Worm (Caenorhabditis elegans): ENCODE results near the gene C50E3.12.

C50E3.12 gene

ce11 chrV:7622011-7622465 lies at the start of gene C50E3.12:
Gene C50E3.12, minus strand, starts transcription at chrV:7622061.
- no peak for TF ChIP-seq unc-62 (GFP tag; optimal IDR thresholded peaks at IDR 0.05)

- no peak for TF ChIP-seq unc-62 (GFP tag; optimal IDR thresholded peaks at IDR 0.05)
Measured at ce11 chrV:7667940-7668339, 46.1 kb upstream of the C50E3.12 start, which contains the start of gene C12D5.5. Gene C12D5.5, plus strand, starts transcription at chrV:7668240.

ce11 chrV:7653567-7653966 lies 31.7 kb upstream of the C50E3.12 start, which contains the start of gene srh-200:
Gene srh-200, minus strand, starts transcription at chrV:7653667.
- no peak for TF ChIP-seq unc-62 (GFP tag; optimal IDR thresholded peaks at IDR 0.05)

ce11 chrV:7651757-7652156 lies 29.9 kb upstream of the C50E3.12 start, which contains the start of gene srh-234:
Gene srh-234, minus strand, starts transcription at chrV:7651857.
- no peak for TF ChIP-seq unc-62 (GFP tag; optimal IDR thresholded peaks at IDR 0.05)

ce11 chrV:7649963-7650362 lies 28.1 kb upstream of the C50E3.12 start:
- TF ChIP-seq unc-62 (GFP tag; optimal IDR thresholded peaks at IDR 0.05), result no peak

- TF ChIP-seq unc-62 (GFP tag; optimal IDR thresholded peaks at IDR 0.05), result no peak
Measured at ce11 chrV:7647147-7647546, 25.3 kb upstream of the C50E3.12 start.

ce11 chrV:7645454-7645853 lies 23.6 kb upstream of the C50E3.12 start, which contains the start of gene str-47:
Gene str-47, plus strand, starts transcription at chrV:7645754.
- TF ChIP-seq unc-62 (GFP tag; optimal IDR thresholded peaks at IDR 0.05), result no peak

- TF ChIP-seq unc-62 (GFP tag; optimal IDR thresholded peaks at IDR 0.05), result no peak
Measured at ce11 chrV:7643416-7643815, 21.6 kb upstream of the C50E3.12 start, which contains the start of gene F07C4.11. Gene F07C4.11, minus strand, starts transcription at chrV:7643516.

ce11 chrV:7641718-7642117 lies 19.9 kb upstream of the C50E3.12 start:
- TF ChIP-seq unc-62 (GFP tag; optimal IDR thresholded peaks at IDR 0.05), result no peak

ce11 chrV:7639787-7640186 lies 17.9 kb upstream of the C50E3.12 start, which contains the start of gene F07C4.10:
Gene F07C4.10, minus strand, starts transcription at chrV:7639887.
- no peak for TF ChIP-seq unc-62 (GFP tag; optimal IDR thresholded peaks at IDR 0.05)

ce11 chrV:7639356-7639755 lies 17.5 kb upstream of the C50E3.12 start:
- TF ChIP-seq unc-62 (GFP tag; optimal IDR thresholded peaks at IDR 0.05), result no peak

ce11 chrV:7637801-7638200 lies 15.9 kb upstream of the C50E3.12 start, which contains the start of gene clec-45:
Gene clec-45, plus strand, starts transcription at chrV:7638101.
- TF ChIP-seq unc-62 (GFP tag; optimal IDR thresholded peaks at IDR 0.05), result no peak

- no peak for TF ChIP-seq unc-62 (GFP tag; optimal IDR thresholded peaks at IDR 0.05)
Measured at ce11 chrV:7635469-7635868, 13.6 kb upstream of the C50E3.12 start, which contains the start of gene srd-29. Gene srd-29, plus strand, starts transcription at chrV:7635769.

- no peak for TF ChIP-seq unc-62 (GFP tag; optimal IDR thresholded peaks at IDR 0.05)
Measured at ce11 chrV:7634657-7635056, 12.8 kb upstream of the C50E3.12 start, which contains the start of gene srd-31. Gene srd-31, minus strand, starts transcription at chrV:7634757.

ce11 chrV:7631732-7632131 lies 9.9 kb upstream of the C50E3.12 start, which contains the start of gene srd-25:
Gene srd-25, plus strand, starts transcription at chrV:7632032.
- TF ChIP-seq unc-62 (GFP tag; optimal IDR thresholded peaks at IDR 0.05), result no peak

- no peak for TF ChIP-seq unc-62 (GFP tag; optimal IDR thresholded peaks at IDR 0.05)
Measured at ce11 chrV:7629504-7629903, 7.6 kb upstream of the C50E3.12 start, which contains the start of gene srd-30. Gene srd-30, plus strand, starts transcription at chrV:7629804.

- TF ChIP-seq unc-62 (GFP tag; optimal IDR thresholded peaks at IDR 0.05), result no peak
Measured at ce11 chrV:7626550-7626949, 4.7 kb upstream of the C50E3.12 start, which contains the start of gene F07C4.6. Gene F07C4.6, plus strand, starts transcription at chrV:7626850.
